Fruit fly (Drosophila melanogaster): ENCODE data around the gene atms.
A peak's percentile ranks its signal among the peaks of the same experiment; 100 is the strongest.

Gene atms

DNA sequence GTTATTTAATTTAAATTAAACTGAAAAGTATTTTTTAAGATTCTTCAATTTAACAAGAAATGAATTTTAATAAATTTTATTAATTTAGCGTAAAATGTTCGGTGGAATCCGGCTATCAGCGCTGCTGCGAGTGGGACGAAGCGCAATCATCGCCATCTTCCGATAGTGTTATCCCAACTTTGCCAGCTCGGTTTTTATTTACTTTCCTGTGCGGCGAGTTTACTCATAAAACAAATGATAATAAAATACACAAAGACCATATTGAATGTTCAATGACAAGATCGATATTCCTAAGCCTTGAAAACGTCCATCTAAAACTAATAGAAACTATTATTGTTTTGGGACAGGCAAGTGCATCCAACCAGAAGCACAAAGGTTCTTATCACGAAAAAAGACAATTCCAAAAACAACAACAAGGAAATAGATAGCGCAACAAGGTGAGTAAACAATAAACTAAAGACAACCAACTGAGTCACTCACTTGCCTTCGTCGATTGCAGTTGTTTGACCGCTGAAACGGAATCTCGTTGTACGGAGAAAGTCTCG, 63.4 kb downstream of the atms start (continued):
- TF ChIP-seq maf-S (GFP tag; optimal IDR thresholded peaks at IDR 0.05), result peak; percentile 39
- TF ChIP-seq CG4707 (GFP tag; optimal IDR thresholded peaks at IDR 0.05), result peak; percentile 79
- TF ChIP-seq CG16813 (GFP tag; IDR thresholded peaks at IDR 0.05; ENCODE audit: partially characterized antibody), result peak; percentile 79
- peak; percentile 1 for TF ChIP-seq pho (GFP tag; optimal IDR thresholded peaks at IDR 0.05)
- TF ChIP-seq H15 (GFP tag; IDR thresholded peaks at IDR 0.05), result peak; percentile 62; the same call in 2 of the 3 replicates
- no peak for TF ChIP-seq ash1 (GFP tag; optimal IDR thresholded peaks at IDR 0.05)
- TF ChIP-seq hbn (GFP tag; IDR thresholded peaks at IDR 0.05; ENCODE audit: partially characterized antibody), result peak; percentile 47; the same call in 1 of the 2 replicates
- peak; percentile 48 for TF ChIP-seq CG10267 (tag; optimal IDR thresholded peaks at IDR 0.05)
- no peak for TF ChIP-seq Hmx (GFP tag; optimal IDR thresholded peaks at IDR 0.05)
- TF ChIP-seq Mes4 (GFP tag; optimal IDR thresholded peaks at IDR 0.05), result peak; percentile 42
- TF ChIP-seq salm (tag; optimal IDR thresholded peaks at IDR 0.05), result peak; percentile 68
- peak; percentile 68 for TF ChIP-seq Lhr (GFP tag; optimal IDR thresholded peaks at IDR 0.05)
- peak; percentile 70 for TF ChIP-seq nom (GFP tag; optimal IDR thresholded peaks at IDR 0.05)
- TF ChIP-seq NK7.1 (GFP tag; optimal IDR thresholded peaks at IDR 0.05), result peak; percentile 5
- peak; percentile 68 for TF ChIP-seq CG6854 (GFP tag; optimal IDR thresholded peaks at IDR 0.05)
- peak; percentile 76 for TF ChIP-seq CG10543 (GFP tag; optimal IDR thresholded peaks at IDR 0.05)
- TF ChIP-seq CG8944 (GFP tag; optimal IDR thresholded peaks at IDR 0.05), result peak; percentile 10
- TF ChIP-seq CG3726 (GFP tag; IDR thresholded peaks at IDR 0.05), result no peak
- peak; percentile 38 for TF ChIP-seq CG8388 (GFP tag; optimal IDR thresholded peaks at IDR 0.05)
- no peak for TF ChIP-seq CG7928 (GFP tag; optimal IDR thresholded peaks at IDR 0.05)
- TF ChIP-seq MESR4 (GFP tag; optimal IDR thresholded peaks at IDR 0.05), result peak; percentile 77
- peak; percentile 80 for TF ChIP-seq CG1233 (GFP tag; optimal IDR thresholded peaks at IDR 0.05)
- TF ChIP-seq Optix (GFP tag; IDR thresholded peaks at IDR 0.05), result no peak
- TF ChIP-seq CG7372 (GFP tag; IDR thresholded peaks at IDR 0.05), result peak; percentile 59
- TF ChIP-seq CG7556 (GFP tag; optimal IDR thresholded peaks at IDR 0.05), result peak; percentile 49
- TF ChIP-seq dan (GFP tag; IDR thresholded peaks at IDR 0.05), result no peak
- peak; percentile 55 for TF ChIP-seq scrt (GFP tag; optimal IDR thresholded peaks at IDR 0.05)
- TF ChIP-seq phol (tag; optimal IDR thresholded peaks at IDR 0.05), result peak; percentile 71
- 0 out of 3 replicates have a peak, but pooled peaks have one; percentile 22 for TF ChIP-seq CG2889 (GFP tag; IDR thresholded peaks at IDR 0.05)
- TF ChIP-seq CG6254 (GFP tag; optimal IDR thresholded peaks at IDR 0.05), result peak; percentile 40
- TF ChIP-seq kah (GFP tag; optimal IDR thresholded peaks at IDR 0.05), result peak; percentile 70
- peak; percentile 65 for TF ChIP-seq Rfx (GFP tag; IDR thresholded peaks at IDR 0.05)
- TF ChIP-seq CG33213 (GFP tag; optimal IDR thresholded peaks at IDR 0.05), result peak; percentile 43
- peak; percentile 87 for TF ChIP-seq CG6813 (GFP tag; optimal IDR thresholded peaks at IDR 0.05)
- no peak for TF ChIP-seq Dp (GFP tag; optimal IDR thresholded peaks at IDR 0.05)
- TF ChIP-seq CG6765 (GFP tag; optimal IDR thresholded peaks at IDR 0.05), result no peak
- peak; percentile 66 for TF ChIP-seq oc (tag; optimal IDR thresholded peaks at IDR 0.05)
- TF ChIP-seq run (tag; optimal IDR thresholded peaks at IDR 0.05), result peak; percentile 44
- TF ChIP-seq lilli (GFP tag; optimal IDR thresholded peaks at IDR 0.05), result peak; percentile 46
- peak; percentile 64 for TF ChIP-seq Ets65A (GFP tag)
- TF ChIP-seq stwl (tag; optimal IDR thresholded peaks at IDR 0.05), result peak; percentile 39
- TF ChIP-seq corto (GFP tag; optimal IDR thresholded peaks at IDR 0.05), result no peak
- peak; percentile 83 for TF ChIP-seq fd64A (GFP tag; optimal IDR thresholded peaks at IDR 0.05)
- TF ChIP-seq CG7357 (GFP tag; IDR thresholded peaks at IDR 0.05), result peak; percentile 99
- no peak for TF ChIP-seq Mad (GFP tag; optimal IDR thresholded peaks at IDR 0.05)
- peak; percentile 40 for TF ChIP-seq her (GFP tag; optimal IDR thresholded peaks at IDR 0.05)
- TF ChIP-seq crc (GFP tag; optimal IDR thresholded peaks at IDR 0.05), result no peak
- TF ChIP-seq seq (GFP tag; IDR thresholded peaks at IDR 0.05), result peak; percentile 46; the same call in 1 of the 2 replicates
- peak; percentile 30 for TF ChIP-seq ind (GFP tag; optimal IDR thresholded peaks at IDR 0.05)
